Worm (Caenorhabditis elegans) whole organism, L3 larva: ENCODE results near the gene unc-132.

Source experiments
- R02D3.7 ChIP-seq: fragments of 150-350 bp; optimal IDR thresholded peaks from 2 replicates; lab custom pipeline; 2014; ENCODE audit warnings: missing biosample characterization, missing genetic modification characterization
- ZK546.5 ChIP-seq: sonication (generic microtip); optimal IDR thresholded peaks from 2 replicates; lab custom pipeline; 2017; ENCODE audit warnings: missing biosample characterization, missing genetic modification characterization
- aly-2 ChIP-seq: fragments of 150-350 bp; optimal IDR thresholded peaks from 2 replicates; lab custom pipeline; 2014; ENCODE audit warnings: missing biosample characterization, missing genetic modification characterization
- ama-1 ChIP-seq: fragments of 150-350 bp; optimal IDR thresholded peaks from 2 replicates; lab custom pipeline; 2018
- ceh-16 ChIP-seq: sonication (generic microtip); optimal IDR thresholded peaks from 2 replicates; lab custom pipeline; 2017; ENCODE audit warnings: missing biosample characterization, missing genetic modification characterization
- ceh-28 ChIP-seq: fragments of 150-350 bp; optimal IDR thresholded peaks from 2 replicates; lab custom pipeline; 2014; ENCODE audit warnings: missing biosample characterization, missing genetic modification reagents, missing genetic modification characterization
- ceh-82 ChIP-seq: fragments of 150-350 bp; optimal IDR thresholded peaks from 2 replicates; lab custom pipeline; 2014; ENCODE audit warnings: missing biosample characterization, missing genetic modification characterization
- daf-12 ChIP-seq: fragments of 150-350 bp; optimal IDR thresholded peaks from 2 replicates; lab custom pipeline; 2014; ENCODE audit warnings: missing biosample characterization, missing genetic modification reagents, missing genetic modification characterization
- egl-27 ChIP-seq: sonication (generic microtip); optimal IDR thresholded peaks from 4 replicates; lab custom pipeline; 2017; ENCODE audit warnings: missing biosample characterization, missing genetic modification reagents, missing genetic modification characterization
- egl-5 ChIP-seq: fragments of 150-350 bp; optimal IDR thresholded peaks from 2 replicates; lab custom pipeline; 2017; ENCODE audit warnings: missing biosample characterization, missing genetic modification reagents, missing genetic modification characterization, inconsistent platforms
- elt-2 ChIP-seq: sonication (generic microtip); optimal IDR thresholded peaks from 2 replicates; lab custom pipeline; 2016; ENCODE audit warnings: missing genetic modification reagents, mild to moderate bottlenecking, missing genetic modification characterization, missing compliant biosample characterization
- elt-3 ChIP-seq, 3 experiments: fragments of 150-350 bp in 1 of 3; sonication (generic microtip) in 2 of 3; optimal IDR thresholded peaks; 2 replicates in 2 of 3; 4 replicates in 1 of 3; lab custom pipeline; 2014 to 2017; ENCODE audit warnings: missing biosample characterization in 3 of 3, missing genetic modification characterization in 3 of 3
- fkh-10 ChIP-seq: sonication (generic microtip); optimal IDR thresholded peaks from 2 replicates; lab custom pipeline; 2017; ENCODE audit warnings: missing biosample characterization, missing genetic modification reagents, missing genetic modification characterization
- fkh-2 ChIP-seq: fragments of 150-350 bp; optimal IDR thresholded peaks from 2 replicates; lab custom pipeline; 2014; ENCODE audit warnings: missing biosample characterization, missing genetic modification reagents, missing genetic modification characterization
- hmg-11 ChIP-seq: sonication (generic microtip); optimal IDR thresholded peaks from 2 replicates; lab custom pipeline; 2016; ENCODE audit warnings: missing genetic modification characterization, missing compliant biosample characterization
- jun-1 ChIP-seq: fragments of 150-350 bp; optimal IDR thresholded peaks from 2 replicates; lab custom pipeline; 2014; ENCODE audit warnings: missing biosample characterization, missing genetic modification reagents, missing genetic modification characterization
- lin-15B ChIP-seq: fragments of 150-350 bp; optimal IDR thresholded peaks from 2 replicates; lab custom pipeline; 2014; ENCODE audit warnings: missing biosample characterization, missing genetic modification characterization
- lin-39 ChIP-seq: fragments of 150-350 bp; optimal IDR thresholded peaks from 2 replicates; lab custom pipeline; 2018; ENCODE audit warnings: missing biosample characterization, missing genetic modification reagents, missing genetic modification characterization
- lsy-12 ChIP-seq: sonication (generic microtip); optimal IDR thresholded peaks from 2 replicates; lab custom pipeline; 2016; ENCODE audit warnings: mild to moderate bottlenecking, missing genetic modification characterization, missing compliant biosample characterization
- nfya-1 ChIP-seq: sonication (generic microtip); optimal IDR thresholded peaks from 2 replicates; lab custom pipeline; 2017; ENCODE audit warnings: missing genetic modification characterization, mild to moderate bottlenecking, missing compliant biosample characterization, antibody characterized with exemption, moderate library complexity; ENCODE audit not compliant: insufficient read depth
- nhr-12 ChIP-seq: fragments of 150-350 bp; optimal IDR thresholded peaks from 2 replicates; lab custom pipeline; 2014; ENCODE audit warnings: missing biosample characterization, missing genetic modification characterization
- nhr-23 ChIP-seq: fragments of 150-350 bp; optimal IDR thresholded peaks from 2 replicates; lab custom pipeline; 2014; ENCODE audit warnings: missing biosample characterization, missing genetic modification reagents, missing genetic modification characterization
- nhr-237 ChIP-seq: fragments of 150-350 bp; optimal IDR thresholded peaks from 2 replicates; lab custom pipeline; 2014; ENCODE audit warnings: missing biosample characterization, missing genetic modification characterization
- nhr-25 ChIP-seq: sonication (generic microtip); optimal IDR thresholded peaks from 2 replicates; lab custom pipeline; 2017; ENCODE audit warnings: missing biosample characterization, missing genetic modification characterization
- nhr-43 ChIP-seq: sonication (generic microtip); optimal IDR thresholded peaks from 2 replicates; lab custom pipeline; 2016; ENCODE audit warnings: mild to moderate bottlenecking, missing genetic modification characterization, missing compliant biosample characterization; ENCODE audit not compliant: poor library complexity, severe bottlenecking
- pha-4 ChIP-seq: fragments of 150-350 bp; optimal IDR thresholded peaks from 2 replicates; lab custom pipeline; 2014; ENCODE audit warnings: missing biosample characterization, missing genetic modification reagents, missing genetic modification characterization
- pqm-1 ChIP-seq: fragments of 150-350 bp; optimal IDR thresholded peaks from 2 replicates; lab custom pipeline; 2017; ENCODE audit warnings: missing biosample characterization, missing genetic modification characterization, inconsistent platforms
- sea-2 ChIP-seq: fragments of 150-350 bp; sonication (generic microtip); optimal IDR thresholded peaks from 4 replicates; lab custom pipeline; 2014; ENCODE audit warnings: missing biosample characterization, missing genetic modification reagents, missing genetic modification characterization
- skn-1 ChIP-seq: fragments of 150-350 bp; optimal IDR thresholded peaks from 2 replicates; lab custom pipeline; 2014; ENCODE audit warnings: missing biosample characterization, missing genetic modification characterization
- snpc-4 ChIP-seq: fragments of 150-350 bp; optimal IDR thresholded peaks from 2 replicates; lab custom pipeline; 2014; ENCODE audit warnings: missing biosample characterization, missing genetic modification characterization
- tbx-2 ChIP-seq: sonication (generic microtip); optimal IDR thresholded peaks from 2 replicates; lab custom pipeline; 2016; ENCODE audit warnings: mild to moderate bottlenecking, missing genetic modification characterization, missing compliant biosample characterization
- unc-62 ChIP-seq: fragments of 150-350 bp; sonication (generic microtip); optimal IDR thresholded peaks from 4 replicates; lab custom pipeline; 2014; ENCODE audit warnings: missing biosample characterization, missing genetic modification reagents, missing genetic modification characterization
- zag-1 ChIP-seq: fragments of 150-350 bp; optimal IDR thresholded peaks from 2 replicates; lab custom pipeline; 2014; ENCODE audit warnings: missing biosample characterization, missing genetic modification characterization
- ztf-11 ChIP-seq: fragments of 150-350 bp; optimal IDR thresholded peaks from 2 replicates; lab custom pipeline; 2014; ENCODE audit warnings: missing biosample characterization, missing genetic modification characterization
- ztf-4 ChIP-seq: fragments of 150-350 bp; optimal IDR thresholded peaks from 2 replicates; lab custom pipeline; 2014; ENCODE audit warnings: missing biosample characterization, missing genetic modification characterization

The unc-132 gene

ce11 chrV:3697071-3697470, 10.2 kb downstream of the unc-132 start (continued):
- TF ChIP-seq jun-1 (peak; percentile 37), nhr-25 (no peak), aly-2 (tag; lab: Kevin White, UChicago) (no peak), elt-2 (tag; lab: Kevin White, UChicago) (peak; percentile 98), ztf-11 (no peak), lsy-12 (tag; lab: Kevin White, UChicago) (no peak), lin-15B (tag; lab: Kevin White, UChicago) (no peak), ceh-16 (tag; lab: Kevin White, UChicago) (no peak), nhr-23 (tag; lab: Kevin White, UChicago) (no peak), fkh-2 (tag; lab: Kevin White, UChicago) (no peak), ztf-4 (tag; lab: Kevin White, UChicago) (no peak), nhr-12 (tag; lab: Kevin White, UChicago) (no peak), snpc-4 (tag; lab: Kevin White, UChicago) (no peak), pqm-1 (tag; lab: Kevin White, UChicago) (peak; percentile 59), lin-39 (tag; lab: Kevin White, UChicago) (no peak), zag-1 (tag; lab: Kevin White, UChicago) (no peak)

- TF ChIP-seq pha-4 (tag; lab: Kevin White, UChicago): no peak
- no peak for TF ChIP-seq sea-2 (GFP tag; lab: Kevin White, UChicago)
- TF ChIP-seq ceh-82 (tag; lab: Kevin White, UChicago): no peak
- no peak for TF ChIP-seq skn-1 (tag; lab: Kevin White, UChicago)
- no peak for TF ChIP-seq ztf-4 (tag; lab: Kevin White, UChicago)
- no peak for TF ChIP-seq egl-27
- TF ChIP-seq ceh-28 (tag; lab: Kevin White, UChicago): no peak
- TF ChIP-seq zag-1 (tag; lab: Kevin White, UChicago): no peak
- no peak for TF ChIP-seq unc-62 (GFP tag; lab: Kevin White, UChicago)
- no peak for TF ChIP-seq hmg-11 (tag; lab: Kevin White, UChicago)
- TF ChIP-seq egl-5: no peak
- no peak for TF ChIP-seq nfya-1 (tag; lab: Kevin White, UChicago)
- TF ChIP-seq fkh-2 (tag; lab: Kevin White, UChicago): no peak
- no peak for TF ChIP-seq aly-2 (tag; lab: Kevin White, UChicago)
- TF ChIP-seq elt-3 (tag; optimal IDR thresholded peaks at IDR 0.05; lab: Kevin White, UChicago): no peak
- TF ChIP-seq lsy-12 (tag; lab: Kevin White, UChicago): no peak
- no peak for TF ChIP-seq nhr-237
- TF ChIP-seq ZK546.5 (tag; lab: Kevin White, UChicago): no peak
Measured at ce11 chrV:3698497-3698896, 11.6 kb downstream of the unc-132 start.

- TF ChIP-seq nhr-23 (tag; lab: Kevin White, UChicago) (peak; percentile 1), ama-1 (lab: Kevin White, UChicago) (no peak), tbx-2 (no peak)
- TF ChIP-seq, all 47 proteins: peak for 1
Measured at ce11 chrV:3702998-3703397, 16.1 kb downstream of the unc-132 start.

- TF ChIP-seq hmg-11 (tag; lab: Kevin White, UChicago): peak; percentile 97
- TF ChIP-seq pha-4 (tag; lab: Kevin White, UChicago): peak; percentile 56
- TF ChIP-seq daf-12 (tag; lab: Kevin White, UChicago): no peak
- no peak for TF ChIP-seq fkh-2 (tag; lab: Kevin White, UChicago)
- peak; percentile 20 for TF ChIP-seq tbx-2
- peak; percentile 41 for TF ChIP-seq pqm-1 (tag; lab: Kevin White, UChicago)
- TF ChIP-seq skn-1 (tag; lab: Kevin White, UChicago): peak; percentile 31
- TF ChIP-seq ceh-28 (tag; lab: Kevin White, UChicago): peak; percentile 52
- TF ChIP-seq lin-39 (tag; lab: Kevin White, UChicago): peak; percentile 59
- TF ChIP-seq nhr-43 (tag; lab: Kevin White, UChicago): no peak
- TF ChIP-seq fkh-10 (GFP tag; lab: Kevin White, UChicago): no peak
- peak; percentile 50 for TF ChIP-seq elt-2 (tag; lab: Kevin White, UChicago)
- no peak for TF ChIP-seq ceh-16 (tag; lab: Kevin White, UChicago)
- TF ChIP-seq nhr-23 (tag; lab: Kevin White, UChicago): peak; percentile 37
- TF ChIP-seq nfya-1 (tag; lab: Kevin White, UChicago): peak; percentile 87
- TF ChIP-seq elt-3 (tag; optimal IDR thresholded peaks at IDR 0.05; lab: Kevin White, UChicago): no peak
- TF ChIP-seq nhr-25: peak; percentile 55
- TF ChIP-seq aly-2 (tag; lab: Kevin White, UChicago): no peak
- peak; percentile 64 for TF ChIP-seq R02D3.7 (tag; lab: Kevin White, UChicago)
Measured at ce11 chrV:3703888-3704287, 17.0 kb downstream of the unc-132 start.
